Fruit fly (Drosophila melanogaster): ENCODE results near the gene CG8952.

The CG8952 gene

DNA sequence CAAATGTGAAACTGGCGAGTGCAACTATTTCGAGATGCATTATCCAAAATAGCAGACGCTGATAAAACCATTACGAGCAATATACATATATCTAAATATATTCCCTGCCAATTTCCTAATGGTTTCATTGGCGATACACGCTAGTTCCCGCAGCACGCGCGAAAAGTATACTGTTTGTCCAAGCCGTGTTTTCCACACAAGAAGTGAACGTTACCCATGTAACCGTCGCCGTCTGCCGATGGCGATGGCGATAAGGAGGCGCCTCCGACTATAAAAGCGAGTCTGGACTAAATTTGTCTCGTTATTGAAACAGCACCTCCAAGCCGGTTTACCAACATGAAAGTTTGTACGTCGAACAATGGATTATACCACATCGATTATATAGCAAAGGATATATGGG is 12.6 kb upstream of the CG8952 start, which contains the start of gene CG43673:
Gene CG43673 (plus strand): TSS at position 301 of the 400 bp plus-strand sequence.
- TF ChIP-seq cyc (GFP tag; optimal IDR thresholded peaks at IDR 0.05), result no peak
- no peak for TF ChIP-seq Sox14 (GFP tag; optimal IDR thresholded peaks at IDR 0.05)
- TF ChIP-seq CG31627 (GFP tag; optimal IDR thresholded peaks at IDR 0.05), result no peak
- TF ChIP-seq fd59A (GFP tag; optimal IDR thresholded peaks at IDR 0.05), result no peak
- TF ChIP-seq eg (GFP tag; IDR thresholded peaks at IDR 0.05), result no peak
- no peak for TF ChIP-seq CG11902 (GFP tag; optimal IDR thresholded peaks at IDR 0.05)
- TF ChIP-seq CG34406 (GFP tag; optimal IDR thresholded peaks at IDR 0.05), result no peak
- no peak for TF ChIP-seq Ets96B (tag; optimal IDR thresholded peaks at IDR 0.05)
- TF ChIP-seq dac (GFP tag; optimal IDR thresholded peaks at IDR 0.05), result no peak
- TF ChIP-seq CG32006 (GFP tag; optimal IDR thresholded peaks at IDR 0.05), result no peak
- TF ChIP-seq CG3919 (GFP tag; optimal IDR thresholded peaks at IDR 0.05), result no peak

DNA sequence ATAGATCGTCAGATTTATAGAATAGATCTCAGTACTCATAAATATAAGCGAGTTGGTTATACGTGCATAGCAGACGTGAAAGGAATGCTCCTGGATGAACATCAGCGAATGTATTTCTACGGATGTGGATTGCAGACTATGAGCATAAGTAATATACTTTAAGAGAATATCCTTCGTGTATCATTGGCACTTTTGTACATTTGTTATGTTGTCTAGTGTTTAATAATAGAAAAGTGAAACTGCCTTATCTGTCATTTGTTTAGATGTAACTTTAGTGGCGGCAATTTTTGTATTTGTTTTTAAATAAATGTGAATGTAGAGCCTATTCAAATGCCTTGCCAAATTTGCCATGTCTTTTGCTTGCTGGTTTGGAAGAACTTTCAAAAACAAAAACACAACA is 6.4 kb upstream of the CG8952 start, which contains the start of gene CG43672:
Gene CG43672 (plus strand): TSS at position 301 of the 400 bp plus-strand sequence.
- TF ChIP-seq dsx (GFP tag; optimal IDR thresholded peaks at IDR 0.05; ENCODE audit: poor library complexity, severe bottlenecking) (no peak), fd85E (GFP tag; optimal IDR thresholded peaks at IDR 0.05) (no peak), CG10669 (GFP tag; optimal IDR thresholded peaks at IDR 0.05) (no peak), Eip78C (GFP tag) (no peak), CG9139 (GFP tag; optimal IDR thresholded peaks at IDR 0.05) (no peak), vri (GFP tag; optimal IDR thresholded peaks at IDR 0.05) (no peak), Hr38 (GFP tag; optimal IDR thresholded peaks at IDR 0.05) (no peak), Hr4 (GFP tag; optimal IDR thresholded peaks at IDR 0.05) (no peak), net (GFP tag; optimal IDR thresholded peaks at IDR 0.05) (no peak), CG4318 (GFP tag; optimal IDR thresholded peaks at IDR 0.05) (no peak), ss (GFP tag; optimal IDR thresholded peaks at IDR 0.05) (no peak), Sox102F (GFP tag; optimal IDR thresholded peaks at IDR 0.05) (no peak), dac (GFP tag; optimal IDR thresholded peaks at IDR 0.05) (no peak), achi (GFP tag; optimal IDR thresholded peaks at IDR 0.05) (no peak), CG32006 (GFP tag; optimal IDR thresholded peaks at IDR 0.05) (no peak)

DNA sequence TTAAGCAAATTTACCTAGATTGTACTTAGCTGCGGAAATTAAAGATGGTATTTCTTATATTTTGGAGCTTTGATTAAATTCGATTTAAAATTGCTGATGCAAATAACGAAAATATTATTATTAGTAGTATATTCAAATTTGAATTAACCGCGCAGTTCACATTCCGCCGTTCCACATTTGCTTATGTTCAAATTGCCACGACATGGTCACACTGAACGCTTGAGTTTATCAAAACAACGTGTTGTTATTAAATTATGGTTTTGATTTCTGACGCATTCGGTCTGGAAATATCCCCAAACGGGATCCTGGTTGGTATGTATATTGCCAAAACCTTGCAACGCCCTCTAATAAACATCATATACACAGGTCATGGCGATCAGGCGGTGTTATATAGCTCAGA is 3.2 kb upstream of the CG8952 start, which contains the start of gene CG33172:
Gene CG33172 (plus strand): TSS at position 208 of the 400 bp plus-strand sequence.
- TF ChIP-seq CG15336 (GFP tag; IDR thresholded peaks at IDR 0.05) (no peak), CG9139 (GFP tag; optimal IDR thresholded peaks at IDR 0.05) (no peak), CG31627 (GFP tag; optimal IDR thresholded peaks at IDR 0.05) (no peak), Hr4 (GFP tag; optimal IDR thresholded peaks at IDR 0.05) (no peak), acj6 (GFP tag; optimal IDR thresholded peaks at IDR 0.05) (no peak), CG8119 (GFP tag; IDR thresholded peaks at IDR 0.05) (no peak), CG6854 (GFP tag; optimal IDR thresholded peaks at IDR 0.05) (no peak), Hr38 (GFP tag; optimal IDR thresholded peaks at IDR 0.05) (no peak), Gug (GFP tag; IDR thresholded peaks at IDR 0.05) (no peak), CG16779 (tag; optimal IDR thresholded peaks at IDR 0.05) (no peak), CG6792 (GFP tag; optimal IDR thresholded peaks at IDR 0.05) (no peak), fkh (GFP tag; optimal IDR thresholded peaks at IDR 0.05) (no peak), CG11294 (GFP tag; IDR thresholded peaks at IDR 0.05) (no peak), Ets96B (tag; optimal IDR thresholded peaks at IDR 0.05) (no peak), vri (GFP tag; optimal IDR thresholded peaks at IDR 0.05) (no peak), CG6276 (GFP tag; optimal IDR thresholded peaks at IDR 0.05) (no peak), cyc (GFP tag; optimal IDR thresholded peaks at IDR 0.05) (no peak), Sox102F (GFP tag; optimal IDR thresholded peaks at IDR 0.05) (no peak)

DNA sequence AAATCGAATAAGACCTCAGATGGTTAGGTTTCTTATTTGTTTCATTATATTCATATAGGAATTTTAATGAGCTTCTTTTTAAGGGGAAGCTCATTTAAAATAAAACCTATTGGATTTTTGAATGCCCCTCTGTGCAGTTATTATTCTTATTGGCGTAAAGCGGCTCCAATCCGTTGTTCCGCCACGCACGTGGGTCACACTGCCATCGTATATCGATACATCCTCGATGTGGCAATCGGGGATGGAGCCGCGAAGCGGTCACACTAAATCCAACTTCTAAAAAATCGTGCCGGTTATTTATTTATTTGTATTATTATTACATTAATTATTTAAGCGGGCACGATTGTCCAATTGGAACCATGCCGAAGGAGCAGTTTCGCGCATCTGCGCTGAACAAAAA is 3.5 kb downstream of the CG8952 start, which contains the start of gene Polr3A:
Gene Polr3A (plus strand): TSS at position 234 of the 400 bp plus-strand sequence.
- TF ChIP-seq vri (GFP tag; optimal IDR thresholded peaks at IDR 0.05), result no peak
- no peak for TF ChIP-seq CG4318 (GFP tag; optimal IDR thresholded peaks at IDR 0.05)
- no peak for TF ChIP-seq CG15336 (GFP tag; IDR thresholded peaks at IDR 0.05)
- no peak for TF ChIP-seq CG9139 (GFP tag; optimal IDR thresholded peaks at IDR 0.05)
- no peak for TF ChIP-seq CG11294 (GFP tag; IDR thresholded peaks at IDR 0.05)
- no peak for TF ChIP-seq pdm3 (GFP tag; optimal IDR thresholded peaks at IDR 0.05)
- no peak for TF ChIP-seq CG3919 (GFP tag; optimal IDR thresholded peaks at IDR 0.05)
- no peak for TF ChIP-seq dac (GFP tag; optimal IDR thresholded peaks at IDR 0.05)
- no peak for TF ChIP-seq OdsH (GFP tag; optimal IDR thresholded peaks at IDR 0.05)
- TF ChIP-seq Hr38 (GFP tag; optimal IDR thresholded peaks at IDR 0.05), result no peak
- TF ChIP-seq CG8632 (GFP tag; optimal IDR thresholded peaks at IDR 0.05), result no peak
- no peak for TF ChIP-seq Gug (GFP tag; IDR thresholded peaks at IDR 0.05)

All from whole organism, prepupa.